Worm (Caenorhabditis elegans) whole organism, L3 larva: Measurements from ENCODE around the gene F53H2.3.

Experiments
- fkh-10 ChIP-seq: sonication (generic microtip); optimal IDR thresholded peaks from 2 replicates; lab custom pipeline; 2017; ENCODE audit warnings: missing biosample characterization, missing genetic modification reagents, missing genetic modification characterization
- lin-39 ChIP-seq: fragments of 150-350 bp; optimal IDR thresholded peaks from 2 replicates; lab custom pipeline; 2018; ENCODE audit warnings: missing biosample characterization, missing genetic modification reagents, missing genetic modification characterization
- nhr-237 ChIP-seq: fragments of 150-350 bp; optimal IDR thresholded peaks from 2 replicates; lab custom pipeline; 2014; ENCODE audit warnings: missing biosample characterization, missing genetic modification characterization
- nhr-25 ChIP-seq: sonication (generic microtip); optimal IDR thresholded peaks from 2 replicates; lab custom pipeline; 2017; ENCODE audit warnings: missing biosample characterization, missing genetic modification characterization
- nhr-77 ChIP-seq: fragments of 150-350 bp; optimal IDR thresholded peaks from 2 replicates; lab custom pipeline; 2014; ENCODE audit warnings: missing biosample characterization, missing genetic modification characterization
- snpc-4 ChIP-seq: fragments of 150-350 bp; optimal IDR thresholded peaks from 2 replicates; lab custom pipeline; 2014; ENCODE audit warnings: missing biosample characterization, missing genetic modification characterization
- tbx-2 ChIP-seq: sonication (generic microtip); optimal IDR thresholded peaks from 2 replicates; lab custom pipeline; 2016; ENCODE audit warnings: mild to moderate bottlenecking, missing genetic modification characterization, missing compliant biosample characterization

- no peak for TF ChIP-seq nhr-77 (tag; lab: Kevin White, UChicago)
- no peak for TF ChIP-seq snpc-4 (tag; lab: Kevin White, UChicago)
- TF ChIP-seq lin-39, result no peak
- no peak for TF ChIP-seq fkh-10 (GFP tag; lab: Kevin White, UChicago)
- TF ChIP-seq nhr-237 (tag; lab: Kevin White, UChicago), result no peak
- TF ChIP-seq tbx-2 (tag; lab: Kevin White, UChicago), result no peak
- no peak for TF ChIP-seq nhr-25
Measured at ce11 chrV:20356472-20356871, 55.1 kb downstream of the F53H2.3 start, which contains the start of gene grd-11.
